1 worm cellular context compared by ENCODE assay signal in the genomic region with DNA sequence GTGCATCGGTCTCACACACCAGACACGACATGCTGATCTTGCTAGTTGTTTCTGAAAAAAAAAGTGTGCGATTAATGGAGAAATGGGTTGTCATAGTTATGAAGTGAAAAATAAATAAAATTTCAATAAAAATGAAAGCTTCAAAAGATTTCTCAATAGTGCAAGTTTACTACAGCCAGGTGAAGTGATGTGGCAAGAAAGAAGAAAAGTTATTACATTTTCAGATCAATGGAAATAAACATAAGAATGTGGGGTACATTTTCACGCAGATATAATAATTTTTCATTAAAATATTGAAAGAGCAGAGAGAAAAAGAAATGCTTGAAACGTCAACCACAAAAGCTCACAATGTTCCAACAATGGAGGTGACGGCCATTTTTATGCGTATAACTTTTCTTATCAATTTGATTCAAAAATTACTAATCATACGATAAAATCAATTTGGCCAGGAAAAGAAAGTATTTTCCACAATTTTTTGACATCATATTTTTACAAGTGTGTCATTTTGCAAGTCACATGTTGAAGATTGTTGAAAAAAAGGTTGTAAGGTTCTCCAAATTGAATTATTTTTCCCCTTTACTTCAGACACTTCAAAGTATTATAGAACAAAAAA.
TF ChIP-seq lines count a peak whose summit lies in the region.

Gene nhr-45, minus strand, starts transcription at position 51 of the 613 bp plus-strand sequence.

TF ChIP-seq in whole organism, L1 larva, 84 proteins besides CTCF, POLR2A, EP300 and RAD21 (continued from another document):
- TF ChIP-seq unc-30 (tag; optimal IDR thresholded peaks at IDR 0.05; lab: Kevin White, UChicago) (no peak), ceh-82 (tag; optimal IDR thresholded peaks at IDR 0.05; lab: Kevin White, UChicago) (no peak), snpc-4 (tag; optimal IDR thresholded peaks at IDR 0.05; lab: Kevin White, UChicago) (no peak), ama-1 (optimal IDR thresholded peaks at IDR 0.05; lab: Kevin White, UChicago) (no peak), lin-35 (GFP tag; optimal IDR thresholded peaks at IDR 0.05; lab: Kevin White, UChicago) (no peak), nhr-28 (tag; optimal IDR thresholded peaks at IDR 0.05; lab: Kevin White, UChicago) (no peak), mab-9 (GFP tag; IDR thresholded peaks at IDR 0.05; lab: Robert Waterston, UW) (no peak), hpl-2 (GFP tag; optimal IDR thresholded peaks at IDR 0.05; lab: Kevin White, UChicago) (no peak)
